Worm (Caenorhabditis elegans) whole organism, early embryonic: ENCODE data around the gene ZK792.12.

Experiments
- B0310.2 ChIP-seq: sonication (generic microtip); optimal IDR thresholded peaks from 2 replicates; lab custom pipeline; 2016; ENCODE audit warnings: mild to moderate bottlenecking, missing genetic modification characterization, missing compliant biosample characterization
- ceh-13 ChIP-seq: fragments of 200-800 bp; sonication (Bioruptor generic); optimal IDR thresholded peaks from 2 replicates; lab custom pipeline; 2018; ENCODE audit warnings: mild to moderate bottlenecking, missing genetic modification characterization, missing compliant biosample characterization
- flt-1 ChIP-seq: fragments of 200-800 bp; sonication (Bioruptor generic); IDR thresholded peaks from 2 replicates; pipeline ENCODE4 v1.3.6; 2022; ENCODE audit warnings: missing genetic modification characterization, missing compliant biosample characterization

DNA sequence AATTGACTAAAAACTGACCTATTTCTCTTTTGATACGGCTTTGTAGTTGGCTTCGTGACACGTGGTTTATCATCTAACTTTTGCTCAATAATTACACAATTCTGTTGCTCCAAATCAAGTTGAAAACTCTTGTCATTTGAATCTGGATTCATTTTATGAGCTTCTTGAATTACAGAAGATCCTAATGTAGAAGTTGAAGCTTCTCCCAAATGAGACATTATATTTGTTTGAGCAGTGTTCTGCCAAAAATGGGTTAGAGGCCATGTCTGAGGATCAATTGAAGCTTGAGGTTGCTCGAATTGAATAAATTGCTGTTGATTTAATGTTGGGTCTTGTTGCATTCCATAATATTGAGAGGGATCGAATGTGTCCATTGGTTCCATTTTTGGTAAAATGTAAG lies 3.9 kb downstream of the ZK792.12 start:
- TF ChIP-seq flt-1 = no peak
- no peak for TF ChIP-seq ceh-13 (GFP tag; lab: Kevin White, UChicago)
- no peak for TF ChIP-seq B0310.2 (tag; lab: Kevin White, UChicago)
